Worm (Caenorhabditis elegans): ENCODE measurements around the gene K08E7.6.

Gene K08E7.6

DNA sequence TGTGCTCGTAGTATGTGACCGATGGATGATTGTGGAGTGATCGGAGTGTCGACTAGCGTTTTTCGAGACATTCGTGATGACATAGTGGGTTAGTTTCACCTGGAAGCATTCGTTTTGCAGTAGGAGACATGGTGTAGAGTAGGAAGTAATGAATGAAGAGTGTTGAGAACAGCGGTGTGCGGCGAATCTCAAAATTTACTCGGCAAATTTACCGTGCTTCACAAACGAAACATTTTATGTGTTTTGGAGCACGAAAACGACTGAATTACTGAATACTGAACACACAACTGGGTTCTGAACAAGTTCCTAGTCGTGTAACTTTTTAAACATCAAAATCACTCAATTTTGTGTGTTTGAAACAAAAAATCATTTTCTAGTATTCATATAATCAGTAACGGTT is at the start of gene K08E7.6:
Gene K08E7.6 (minus strand): TSS at position 101 of the 400 bp plus-strand sequence.
- no peak for TF ChIP-seq unc-62 (GFP tag; optimal IDR thresholded peaks at IDR 0.05)

DNA sequence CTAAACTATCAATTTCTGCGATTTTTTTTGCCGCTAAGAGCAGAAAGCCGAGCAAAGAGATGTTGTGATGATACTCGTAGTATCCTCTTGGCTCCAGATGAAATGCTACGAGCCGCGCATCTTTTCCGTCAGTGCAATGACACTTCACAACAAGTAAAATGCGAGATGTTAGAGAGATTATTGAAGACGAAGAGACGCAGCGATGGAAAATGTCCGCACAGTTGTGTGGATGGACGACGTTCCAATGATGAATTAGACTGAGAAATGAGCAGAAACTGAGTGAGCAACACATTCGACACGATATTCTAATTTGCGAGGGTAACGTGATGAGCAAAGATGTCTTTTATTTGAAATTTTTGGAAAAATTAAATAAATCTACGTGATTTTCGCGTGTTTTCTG is 40.0 kb upstream of the K08E7.6 start:
- no peak for TF ChIP-seq unc-62 (GFP tag; optimal IDR thresholded peaks at IDR 0.05)

- no peak for TF ChIP-seq unc-62 (GFP tag; optimal IDR thresholded peaks at IDR 0.05)
These were observed 37.9 kb upstream of the K08E7.6 start for ce11 chrIV:12618877-12619276.

DNA sequence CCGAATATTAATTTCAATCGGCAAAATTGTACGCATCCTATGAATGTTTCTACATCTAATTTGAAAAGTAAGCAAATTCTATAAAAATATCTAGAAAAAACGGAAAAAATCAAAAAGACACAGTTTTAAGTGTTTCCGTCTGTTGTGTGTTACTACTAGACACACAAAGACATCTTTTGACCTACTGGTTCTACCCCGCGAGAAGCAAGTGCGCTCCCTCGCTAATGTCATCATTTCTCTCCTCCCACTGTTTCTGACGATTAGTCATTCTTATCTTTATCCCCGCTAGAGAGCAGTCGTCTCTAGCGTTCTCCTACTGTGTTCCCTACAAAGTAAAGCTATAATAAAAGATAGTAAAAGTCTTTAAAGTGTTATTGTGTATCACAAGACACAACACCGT is 37.0 kb upstream of the K08E7.6 start:
- TF ChIP-seq unc-62 (GFP tag; optimal IDR thresholded peaks at IDR 0.05) = no peak

ce11 chrIV:12616943-12617689 is 36.2 kb upstream of the K08E7.6 start:
- no peak for TF ChIP-seq unc-62 (GFP tag; optimal IDR thresholded peaks at IDR 0.05)

DNA sequence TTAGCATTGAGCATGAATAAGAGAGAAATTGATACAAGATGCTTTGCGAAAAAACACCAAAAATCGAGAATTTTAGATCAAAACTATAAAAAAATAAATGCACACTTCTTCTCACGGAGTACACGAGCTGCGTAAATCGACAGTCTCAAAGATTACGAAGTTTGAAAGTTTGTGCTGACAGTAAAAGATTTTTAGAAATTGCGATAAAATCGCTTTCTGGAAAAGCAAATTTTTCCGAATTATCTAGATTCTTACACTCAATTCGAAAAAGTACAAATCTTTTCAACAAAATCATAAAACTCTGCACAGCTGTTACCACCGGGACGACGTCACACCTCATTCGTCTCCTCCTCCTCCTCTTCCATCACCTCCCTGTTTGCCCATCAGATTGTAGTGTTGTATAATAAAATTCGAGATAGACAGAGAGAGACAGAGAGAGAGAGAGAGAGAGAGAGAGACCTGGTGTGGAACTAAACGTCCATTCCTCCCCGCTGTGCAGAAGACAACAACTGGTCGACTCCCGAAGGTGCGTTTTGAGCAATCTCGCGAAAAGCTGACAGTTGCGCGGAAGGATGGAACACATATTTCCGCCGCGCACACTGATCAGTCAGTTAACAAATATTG is 34.3 kb upstream of the K08E7.6 start:
- no peak for TF ChIP-seq unc-62 (GFP tag; optimal IDR thresholded peaks at IDR 0.05)

DNA sequence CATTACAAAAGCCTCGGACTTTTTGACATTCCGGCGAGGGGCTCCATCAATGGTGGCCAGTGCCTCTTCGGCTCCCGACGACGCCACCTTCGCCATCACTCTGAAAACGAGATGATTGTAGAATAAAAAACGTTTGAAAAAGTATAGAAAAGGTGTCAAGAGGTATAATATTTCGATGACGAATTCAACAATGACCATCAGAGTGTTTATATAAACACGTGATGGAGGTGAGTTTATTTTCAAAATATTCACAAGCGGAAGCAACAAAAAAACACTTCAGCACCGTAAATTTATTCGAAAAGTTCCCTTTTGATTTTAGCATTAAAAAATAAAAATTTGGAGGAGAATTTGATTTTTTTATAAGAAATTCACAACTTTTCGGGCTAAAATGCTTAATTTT is 33.7 kb upstream of the K08E7.6 start, which contains the start of gene efa-6:
Gene efa-6 (minus strand): TSS at position 101 of the 400 bp plus-strand sequence.
- no peak for TF ChIP-seq unc-62 (GFP tag; optimal IDR thresholded peaks at IDR 0.05)

DNA sequence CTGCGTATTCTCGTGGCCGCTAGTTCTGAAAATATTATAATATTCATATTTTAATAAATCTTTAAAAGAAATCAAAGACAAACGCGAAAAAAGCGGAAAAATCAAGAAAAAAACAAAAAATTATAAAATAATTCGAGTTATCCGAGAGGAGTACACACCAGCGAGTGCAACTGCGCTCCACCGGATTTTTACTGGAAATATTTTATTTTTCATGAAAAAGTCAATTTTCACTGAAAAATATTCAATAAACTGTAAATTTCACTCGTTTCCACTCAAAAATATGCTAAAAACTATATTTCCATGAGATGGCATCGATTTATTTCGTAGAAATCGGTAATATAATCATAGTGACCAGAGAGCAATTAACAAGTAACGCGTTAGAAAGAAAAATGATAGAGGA is 24.5 kb upstream of the K08E7.6 start, which contains the start of gene Y55D9A.2:
Gene Y55D9A.2 (minus strand): TSS at position 31 of the 400 bp plus-strand sequence.
- no peak for TF ChIP-seq unc-62 (GFP tag; optimal IDR thresholded peaks at IDR 0.05)

ce11 chrIV:12600941-12601340 is 20.0 kb upstream of the K08E7.6 start:
- no peak for TF ChIP-seq unc-62 (GFP tag; optimal IDR thresholded peaks at IDR 0.05)

ce11 chrIV:12599158-12599557 is 18.2 kb upstream of the K08E7.6 start, which contains the start of gene pgp-1:
Gene pgp-1 (minus strand): TSS chrIV:12599169.
- TF ChIP-seq unc-62 (GFP tag; optimal IDR thresholded peaks at IDR 0.05) = no peak

ce11 chrIV:12596960-12597359 is 16.0 kb upstream of the K08E7.6 start:
- TF ChIP-seq unc-62 (GFP tag; optimal IDR thresholded peaks at IDR 0.05) = no peak

DNA sequence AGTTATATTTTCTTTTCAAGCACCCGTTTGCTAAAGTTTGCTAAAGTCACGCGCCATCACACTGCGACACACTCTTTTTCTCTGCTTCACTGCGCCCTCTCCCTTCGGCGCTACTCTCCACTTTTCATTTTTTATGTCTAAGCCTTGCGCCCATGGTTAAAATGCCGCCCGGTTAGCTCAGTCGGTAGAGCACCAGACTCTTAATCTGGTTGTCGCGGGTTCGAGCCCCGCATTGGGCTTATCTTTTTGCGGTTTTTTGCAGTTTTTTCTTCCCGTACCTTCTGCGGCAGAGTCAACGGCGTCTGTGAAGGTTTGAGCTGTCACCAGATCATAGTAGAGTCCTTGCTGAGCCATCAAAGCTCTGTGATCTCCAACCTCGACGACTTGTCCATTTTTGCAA is 13.6 kb upstream of the K08E7.6 start:
- no peak for TF ChIP-seq unc-62 (GFP tag; optimal IDR thresholded peaks at IDR 0.05)

DNA sequence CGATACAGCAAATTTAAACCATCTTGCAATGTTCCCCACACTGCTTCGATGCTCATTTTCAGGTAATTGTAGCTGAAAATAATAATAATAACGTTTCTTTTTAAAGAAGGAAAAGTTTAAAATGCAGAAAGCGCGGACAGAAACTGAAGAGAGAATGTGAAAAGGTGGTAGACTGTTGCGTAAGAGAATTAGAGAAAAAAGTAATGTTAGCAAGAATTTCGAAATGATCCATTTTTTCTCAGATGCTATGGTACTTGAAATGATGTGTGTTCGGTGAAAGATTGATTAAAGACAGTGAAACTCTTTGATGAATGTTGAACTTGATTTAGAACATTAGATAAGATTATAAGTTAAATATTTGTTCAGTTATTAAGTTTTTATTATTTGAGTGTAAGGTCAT is 9.4 kb upstream of the K08E7.6 start, which contains the start of gene cul-6:
Gene cul-6 (minus strand): TSS at position 79 of the 400 bp plus-strand sequence.
- no peak for TF ChIP-seq unc-62 (GFP tag; optimal IDR thresholded peaks at IDR 0.05)

ce11 chrIV:12585966-12586365 is 5.0 kb upstream of the K08E7.6 start, which contains the start of gene K08E7.8:
Gene K08E7.8 (minus strand): TSS chrIV:12586066.
- TF ChIP-seq unc-62 (GFP tag; optimal IDR thresholded peaks at IDR 0.05) = no peak

ce11 chrIV:12584146-12584545 is 3.2 kb upstream of the K08E7.6 start:
- no peak for TF ChIP-seq unc-62 (GFP tag; optimal IDR thresholded peaks at IDR 0.05)

- no peak for TF ChIP-seq unc-62 (GFP tag; optimal IDR thresholded peaks at IDR 0.05)
These were observed 2.2 kb upstream of the K08E7.6 start for ce11 chrIV:12583181-12583580.

DNA sequence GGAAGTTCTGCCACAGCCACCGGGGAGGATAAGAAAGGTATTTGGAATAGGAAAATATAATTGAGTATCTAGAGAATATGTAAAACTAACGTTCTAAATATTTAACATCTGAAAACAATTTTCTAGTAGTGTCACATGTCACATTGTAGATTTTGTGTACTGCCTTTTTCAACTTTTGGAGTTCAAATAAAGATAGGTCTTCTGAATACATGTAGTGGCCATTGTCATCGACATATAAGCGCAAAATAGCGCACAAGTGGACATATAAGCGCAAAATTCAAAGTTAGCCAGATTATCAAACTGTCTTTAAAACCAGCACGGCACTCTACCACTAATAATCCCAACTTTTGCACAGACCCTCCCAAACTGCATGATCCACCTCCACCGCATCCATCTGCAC is 6.7 kb downstream of the K08E7.6 start:
- TF ChIP-seq unc-62 (GFP tag; optimal IDR thresholded peaks at IDR 0.05) = no peak

Measured in whole organism, dauer.